Fruit fly (Drosophila melanogaster): ENCODE data around the gene CG6707.

The CG6707 gene

dm6 chr3L:9899046-9899659 lies 778 bp upstream of the CG6707 start, which contains the start of gene nudE (continued):
- TF ChIP-seq Neu2 (GFP tag; optimal IDR thresholded peaks at IDR 0.05; ENCODE audit: borderline replicate concordance) (peak; percentile 17), Sry-δ (GFP tag; optimal IDR thresholded peaks at IDR 0.05) (peak; percentile 46), CG15514 (GFP tag; optimal IDR thresholded peaks at IDR 0.05) (no peak), Fer3 (tag; optimal IDR thresholded peaks at IDR 0.05) (peak; percentile 33), vvl (GFP tag; IDR thresholded peaks at IDR 0.05) (no peak; the same call in 1 of the 2 replicates), Dad (GFP tag; optimal IDR thresholded peaks at IDR 0.05) (peak; percentile 32), Abd-B (GFP tag; optimal IDR thresholded peaks at IDR 0.05) (peak; percentile 68), CoRest (tag; optimal IDR thresholded peaks at IDR 0.05) (peak; percentile 6), Ptx1 (GFP tag; IDR thresholded peaks at IDR 0.05) (peak; percentile 50; the same call in 1 of the 2 replicates), fd64A (GFP tag; optimal IDR thresholded peaks at IDR 0.05) (no peak), CG2889 (GFP tag; IDR thresholded peaks at IDR 0.05) (no peak), Sox100B (GFP tag; optimal IDR thresholded peaks at IDR 0.05) (no peak), CG1529 (GFP tag; optimal IDR thresholded peaks at IDR 0.05) (no peak), gsb-n (tag; optimal IDR thresholded peaks at IDR 0.05) (no peak), CG10979 (tag; optimal IDR thresholded peaks at IDR 0.05) (no peak), Atf-2 (GFP tag; optimal IDR thresholded peaks at IDR 0.05) (no peak), br (optimal IDR thresholded peaks at IDR 0.05) (no peak), Myb (GFP tag; optimal IDR thresholded peaks at IDR 0.05) (peak; percentile 98), tup (GFP tag; optimal IDR thresholded peaks at IDR 0.05) (no peak), zen2 (GFP tag; IDR thresholded peaks at IDR 0.05; ENCODE audit: partially characterized antibody) (no peak), slou (GFP tag; optimal IDR thresholded peaks at IDR 0.05) (no peak), Scr (GFP tag; IDR thresholded peaks at IDR 0.05; ENCODE audit: partially characterized antibody) (peak; percentile 29; the same call in 1 of the 2 replicates), Jarid2 (GFP tag; optimal IDR thresholded peaks at IDR 0.05) (no peak), Doc2 (GFP tag; IDR thresholded peaks at IDR 0.05) (no peak), CG7372 (GFP tag; IDR thresholded peaks at IDR 0.05) (no peak), chn (GFP tag; optimal IDR thresholded peaks at IDR 0.05) (no peak), CG14860 (GFP tag; IDR thresholded peaks at IDR 0.05; ENCODE audit: partially characterized antibody) (no peak), CG2116 (GFP tag; optimal IDR thresholded peaks at IDR 0.05) (peak; percentile 26), CG5180 (GFP tag; optimal IDR thresholded peaks at IDR 0.05) (no peak), dm (GFP tag; optimal IDR thresholded peaks at IDR 0.05) (peak; percentile 24), Oaz (GFP tag; IDR thresholded peaks at IDR 0.05) (no peak), Elba2 (GFP tag; optimal IDR thresholded peaks at IDR 0.05) (no peak), unpg (GFP tag; optimal IDR thresholded peaks at IDR 0.05) (peak; percentile 37), CG11456 (GFP tag; IDR thresholded peaks at IDR 0.05) (peak; percentile 69; the same call in 1 of the 3 replicates), Optix (GFP tag; IDR thresholded peaks at IDR 0.05) (no peak), CG7839 (tag; optimal IDR thresholded peaks at IDR 0.05) (peak; percentile 28), CG3995 (GFP tag; optimal IDR thresholded peaks at IDR 0.05) (no peak), bcd (GFP tag; optimal IDR thresholded peaks at IDR 0.05) (peak; percentile 13), CG6813 (GFP tag; optimal IDR thresholded peaks at IDR 0.05) (no peak), Doc3 (GFP tag; IDR thresholded peaks at IDR 0.05; ENCODE audit: partially characterized antibody) (no peak), Ravus (GFP tag; IDR thresholded peaks at IDR 0.05) (no peak), D19B (GFP tag; optimal IDR thresholded peaks at IDR 0.05) (no peak), gcm2 (GFP tag; optimal IDR thresholded peaks at IDR 0.05) (no peak), Sin3A (optimal IDR thresholded peaks at IDR 0.05) (peak; percentile 51), gcm (GFP tag; optimal IDR thresholded peaks at IDR 0.05) (no peak), Chrac-16 (GFP tag; optimal IDR thresholded peaks at IDR 0.05) (peak; percentile 18), CG2129 (GFP tag; IDR thresholded peaks at IDR 0.05; ENCODE audit: partially characterized antibody) (no peak), MBD-R2 (GFP tag; IDR thresholded peaks at IDR 0.05) (peak; percentile 39), dmrt11E (tag; optimal IDR thresholded peaks at IDR 0.05) (no peak), CG4282 (GFP tag; optimal IDR thresholded peaks at IDR 0.05) (peak; percentile 50)

Data from whole organism, embryonic.